Worm (Caenorhabditis elegans) whole organism, early embryonic: Measurements from ENCODE around the gene dkf-2.

Source experiments
- ama-1 ChIP-seq: fragments of 150-350 bp; optimal IDR thresholded peaks from 2 replicates; lab custom pipeline; 2014
- ceh-13 ChIP-seq: fragments of 200-800 bp; sonication (Bioruptor generic); optimal IDR thresholded peaks from 2 replicates; lab custom pipeline; 2018; ENCODE audit warnings: mild to moderate bottlenecking, missing genetic modification characterization, missing compliant biosample characterization
- ceh-36 ChIP-seq: sonication (generic microtip); optimal IDR thresholded peaks from 2 replicates; lab custom pipeline; 2016; ENCODE audit warnings: missing genetic modification characterization, inconsistent platforms, missing compliant biosample characterization
- flt-1 ChIP-seq: fragments of 200-800 bp; sonication (Bioruptor generic); IDR thresholded peaks from 2 replicates; pipeline ENCODE4 v1.3.6; 2022; ENCODE audit warnings: missing genetic modification characterization, missing compliant biosample characterization
- hmbx-1 ChIP-seq: sonication (generic microtip); optimal IDR thresholded peaks from 2 replicates; lab custom pipeline; 2016; ENCODE audit warnings: mild to moderate bottlenecking, missing genetic modification characterization, missing compliant biosample characterization
- pes-1 ChIP-seq: fragments of 200-800 bp; sonication (Bioruptor generic); IDR thresholded peaks from 2 replicates; pipeline ENCODE4 v1.3.6; 2022; ENCODE audit warnings: missing genetic modification reagents, missing genetic modification characterization, missing compliant biosample characterization
- tbx-11 ChIP-seq: fragments of 200-800 bp; sonication (Bioruptor generic); IDR thresholded peaks from 2 replicates; pipeline ENCODE4 v1.3.6; 2022; ENCODE audit warnings: missing genetic modification characterization, missing compliant biosample characterization
- tra-4 ChIP-seq: sonication (generic microtip); optimal IDR thresholded peaks from 2 replicates; lab custom pipeline; 2017; ENCODE audit warnings: missing genetic modification characterization, missing compliant biosample characterization

DNA sequence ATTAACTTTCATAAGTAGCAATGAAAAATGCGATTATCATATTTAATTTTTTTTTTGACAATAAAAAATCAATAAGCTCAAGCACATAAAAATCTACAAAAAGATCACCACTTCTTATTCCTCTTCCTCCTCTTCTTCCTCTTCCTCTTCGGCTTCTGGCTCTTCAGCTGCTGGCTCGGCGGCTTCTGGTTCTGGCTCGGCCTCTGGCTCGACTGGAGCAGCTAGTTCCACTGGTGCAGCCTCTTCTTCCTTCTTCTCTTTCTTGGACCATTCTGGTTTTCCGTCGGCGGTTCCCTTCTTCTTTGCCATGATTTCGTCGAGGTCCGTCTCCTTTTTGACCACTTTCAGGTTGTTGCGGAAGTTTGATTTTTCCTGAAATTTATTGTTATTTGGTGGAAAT, 86.2 kb downstream of the dkf-2 start:
- TF ChIP-seq hmbx-1 (tag; lab: Kevin White, UChicago) (no peak), flt-1 (GFP tag; lab: Robert Waterston, UW) (no peak), ama-1 (lab: Kevin White, UChicago) (no peak), tbx-11 (no peak), ceh-13 (GFP tag; lab: Kevin White, UChicago) (no peak), pes-1 (no peak), tra-4 (no peak), ceh-36 (tag; lab: Kevin White, UChicago) (no peak)
